Worm (Caenorhabditis elegans) whole organism, L4/young adult: ENCODE results near the gene acp-2.

Experiments used
- W03F9.2 ChIP-seq: fragments of 150-350 bp; optimal IDR thresholded peaks from 2 replicates; lab custom pipeline; 2014; ENCODE audit warnings: missing biosample characterization, missing genetic modification characterization
- dao-5 ChIP-seq: sonication (generic microtip); optimal IDR thresholded peaks from 2 replicates; lab custom pipeline; 2016; ENCODE audit warnings: missing genotype, missing genetic modification characterization, moderate library complexity, missing compliant biosample characterization
- him-1 ChIP-seq: sonication (generic microtip); optimal IDR thresholded peaks from 2 replicates; lab custom pipeline; 2016; ENCODE audit warnings: missing genotype, missing genetic modification reagents, missing genetic modification characterization, missing compliant biosample characterization

DNA sequence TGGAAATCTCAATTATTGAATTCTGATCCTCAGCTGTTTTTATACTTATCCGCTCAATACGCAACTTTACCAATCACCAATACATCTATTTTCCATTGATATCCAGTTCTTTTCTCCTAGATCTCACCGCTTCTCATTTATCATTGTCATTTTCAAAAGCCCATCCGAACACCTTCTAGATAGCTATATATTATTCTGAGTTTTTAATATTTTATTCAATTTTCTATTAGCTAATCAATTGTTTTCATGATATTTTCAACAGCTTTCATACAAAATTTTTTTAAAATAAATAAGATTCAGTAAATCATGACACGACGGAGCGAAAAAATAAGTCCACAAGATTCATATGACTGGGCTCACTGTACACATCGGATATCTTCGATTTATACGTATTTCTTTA, 50.7 kb downstream of the acp-2 start, which contains the start of gene F49E12.12:
- TF ChIP-seq W03F9.2 (tag; lab: Kevin White, UChicago) (no peak), him-1 (tag; lab: Kevin White, UChicago) (no peak), dao-5 (tag; lab: Kevin White, UChicago) (no peak)
